Fruit fly (Drosophila melanogaster): Measurements from ENCODE around the gene mRpS2.

DNA sequence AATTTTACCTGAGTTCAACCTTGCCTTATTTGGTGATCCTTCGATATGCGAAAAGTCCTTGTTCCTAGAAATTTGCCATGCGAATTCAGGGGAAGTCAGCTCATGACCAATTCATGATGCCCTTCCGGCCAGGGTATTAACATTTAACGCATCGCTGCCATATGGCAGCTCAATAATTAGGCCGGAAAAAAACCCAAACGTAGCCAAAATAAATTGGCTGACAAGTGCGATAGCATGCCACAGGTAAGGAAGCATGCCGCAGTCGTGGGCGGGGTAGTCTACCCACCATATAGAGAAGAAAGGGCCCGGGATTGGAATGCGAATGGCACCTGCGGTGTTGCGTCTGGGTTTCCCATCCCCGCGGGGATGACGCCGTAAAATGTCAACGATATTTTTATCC lies 26.4 kb downstream of the mRpS2 start:
- no peak for TF ChIP-seq lola (GFP tag; optimal IDR thresholded peaks at IDR 0.05)
- TF ChIP-seq Abd-B (GFP tag; optimal IDR thresholded peaks at IDR 0.05) = no peak
- TF ChIP-seq Myc (optimal IDR thresholded peaks at IDR 0.05) = no peak
- no peak for TF ChIP-seq Hr78 (GFP tag; optimal IDR thresholded peaks at IDR 0.05)
- no peak for TF ChIP-seq Hnf4 (GFP tag; optimal IDR thresholded peaks at IDR 0.05)
- no peak for TF ChIP-seq Vsx2 (GFP tag; optimal IDR thresholded peaks at IDR 0.05; ENCODE audit: partially characterized antibody)
- no peak for TF ChIP-seq Dif (GFP tag; optimal IDR thresholded peaks at IDR 0.05; ENCODE audit: partially characterized antibody)
